Worm (Caenorhabditis elegans) whole organism, young adult: Measurements from ENCODE around the gene rmif-2.

Experiments used
- C06A6.2 ChIP-seq: fragments of 200-800 bp; sonication (Bioruptor generic); conservative IDR thresholded peaks from 2 replicates; pipeline ENCODE4 v1.3.6; 2022; ENCODE audit warnings: missing genetic modification characterization, missing compliant biosample characterization
- F39B2.1 ChIP-seq: fragments of 200-800 bp; sonication (Bioruptor generic); IDR thresholded peaks from 2 replicates; pipeline ENCODE4 v1.3.6; 2022; ENCODE audit warnings: missing genetic modification reagents, missing genetic modification characterization, missing compliant biosample characterization
- ama-1 ChIP-seq, 3 experiments: fragments of 150-350 bp in 1 of 3; sonication (generic microtip) in 2 of 3; optimal IDR thresholded peaks; 2 replicates each; lab custom pipeline; 2014 to 2018; ENCODE audit warnings: missing biosample characterization in 2 of 3, missing genetic modification characterization in 2 of 3, missing genetic modification reagents in 2 of 3
- efl-1 ChIP-seq: fragments of 150-350 bp; optimal IDR thresholded peaks from 2 replicates; lab custom pipeline; 2014; ENCODE audit warnings: missing biosample characterization, missing genetic modification reagents, missing genetic modification characterization
- gei-17 ChIP-seq: fragments of 200-800 bp; sonication (Bioruptor generic); optimal IDR thresholded peaks from 2 replicates; lab custom pipeline; 2018; ENCODE audit warnings: mild to moderate bottlenecking, missing genetic modification characterization, missing compliant biosample characterization
- lin-35 ChIP-seq, 3 experiments: fragments of 150-350 bp in 2 of 3; sonication (generic microtip) in 1 of 3; optimal IDR thresholded peaks; 2 replicates each; lab custom pipeline; 2014 to 2018; ENCODE audit warnings: missing biosample characterization in 3 of 3, missing genetic modification characterization in 3 of 3, missing genetic modification reagents in 3 of 3
- nhr-179 ChIP-seq: sonication (generic microtip); optimal IDR thresholded peaks from 2 replicates; lab custom pipeline; 2016; ENCODE audit warnings: mild to moderate bottlenecking, missing genetic modification characterization, missing compliant biosample characterization
- pha-4 ChIP-seq: fragments of 150-350 bp; sonication (generic microtip); optimal IDR thresholded peaks from 2 replicates; lab custom pipeline; 2014; ENCODE audit warnings: missing biosample characterization, missing genetic modification reagents, missing genetic modification characterization
- rcor-1 ChIP-seq: fragments of 200-800 bp; sonication (Bioruptor generic); IDR thresholded peaks from 2 replicates; pipeline ENCODE4 v1.3.6; 2022; ENCODE audit warnings: missing genetic modification reagents, missing genetic modification characterization, missing compliant biosample characterization
- snpc-4 ChIP-seq, 5 experiments: fragments of 150-350 bp in 1 of 5; sonication (generic microtip) in 4 of 5; optimal IDR thresholded peaks; 2 replicates each; lab custom pipeline; 2014 to 2018; ENCODE audit warnings: missing genetic modification characterization in 5 of 5, missing biosample characterization in 3 of 5, antibody characterized with exemption in 2 of 5, mild to moderate bottlenecking in 2 of 5, missing compliant biosample characterization in 2 of 5, missing genotype in 2 of 5, moderate library complexity in 2 of 5, missing genetic modification reagents in 1 of 5
- tbx-9 ChIP-seq: sonication (generic microtip); optimal IDR thresholded peaks from 2 replicates; lab custom pipeline; 2016; ENCODE audit warnings: borderline replicate concordance, missing genetic modification characterization, inconsistent platforms, missing compliant biosample characterization
- ztf-22 ChIP-seq: fragments of 200-800 bp; sonication (Bioruptor generic); optimal IDR thresholded peaks from 2 replicates; lab custom pipeline; 2018; ENCODE audit warnings: mild to moderate bottlenecking, missing genetic modification characterization, moderate library complexity, missing compliant biosample characterization

ce11 chrIV:1228675-1229130 lies 46.3 kb downstream of the rmif-2 start, which contains the start of gene W09G12.7:
- TF ChIP-seq gei-17 (GFP tag; lab: Kevin White, UChicago) (no peak), nhr-179 (no peak), efl-1 (GFP tag; lab: Kevin White, UChicago) (no peak), F39B2.1 (GFP tag; lab: Robert Waterston, UW) (no peak), tbx-9 (tag; lab: Kevin White, UChicago) (no peak), snpc-4 (GFP tag; optimal IDR thresholded peaks at IDR 0.05; lab: Kevin White, UChicago) (no peak), snpc-4 (tag; optimal IDR thresholded peaks at IDR 0.05; lab: Kevin White, UChicago) (no peak), rcor-1 (GFP tag; lab: Robert Waterston, UW) (no peak), pha-4 (tag; lab: Kevin White, UChicago) (no peak), ama-1 (optimal IDR thresholded peaks at IDR 0.05; lab: Kevin White, UChicago) (no peak), ama-1 (GFP tag; optimal IDR thresholded peaks at IDR 0.05; lab: Kevin White, UChicago) (no peak), lin-35 (GFP tag; optimal IDR thresholded peaks at IDR 0.05; lab: Kevin White, UChicago) (no peak), C06A6.2 (no peak), ztf-22 (no peak)
